Worm (Caenorhabditis elegans) whole organism, late embryonic: ENCODE measurements around the gene F31A3.3.
A peak's percentile ranks its signal among the peaks of the same experiment; 100 is the strongest.

Experiments used
- C08G9.2 ChIP-seq: sonication (generic microtip); optimal IDR thresholded peaks from 2 replicates; lab custom pipeline; 2016; ENCODE audit warnings: mild to moderate bottlenecking, missing genetic modification characterization, moderate library complexity, missing compliant biosample characterization
- C38D4.7 ChIP-seq: fragments of 200-800 bp; sonication (Bioruptor generic); optimal IDR thresholded peaks from 2 replicates; lab custom pipeline; 2018; ENCODE audit warnings: mild to moderate bottlenecking, missing genetic modification characterization, moderate library complexity, missing compliant biosample characterization
- F13H6.1 ChIP-seq: sonication (generic microtip); optimal IDR thresholded peaks from 2 replicates; lab custom pipeline; 2016; ENCODE audit warnings: missing genetic modification characterization, missing compliant biosample characterization
- K09A11.1 ChIP-seq: sonication (generic microtip); optimal IDR thresholded peaks from 2 replicates; lab custom pipeline; 2017; ENCODE audit warnings: antibody characterized with exemption, mild to moderate bottlenecking, missing genetic modification characterization, missing compliant biosample characterization; ENCODE audit not compliant: insufficient read depth
- Y22D7AL.16 ChIP-seq: sonication (generic microtip); optimal IDR thresholded peaks from 2 replicates; lab custom pipeline; 2016; ENCODE audit warnings: missing genetic modification characterization, missing compliant biosample characterization
- ama-1 ChIP-seq: fragments of 150-350 bp; optimal IDR thresholded peaks from 2 replicates; lab custom pipeline; 2014
- ceh-14 ChIP-seq: sonication (generic microtip); optimal IDR thresholded peaks from 2 replicates; lab custom pipeline; 2016; ENCODE audit warnings: missing genotype, missing genetic modification characterization, missing compliant biosample characterization
- ceh-18 ChIP-seq: sonication (generic microtip); optimal IDR thresholded peaks from 2 replicates; lab custom pipeline; 2016; ENCODE audit warnings: missing genetic modification characterization, missing compliant biosample characterization
- ceh-19 ChIP-seq: fragments of 200-800 bp; sonication (Bioruptor generic); optimal IDR thresholded peaks from 2 replicates; lab custom pipeline; 2018; ENCODE audit warnings: mild to moderate bottlenecking, missing genetic modification characterization, missing compliant biosample characterization
- ceh-22 ChIP-seq: sonication (generic microtip); optimal IDR thresholded peaks from 2 replicates; lab custom pipeline; 2017; ENCODE audit warnings: missing biosample characterization, missing genetic modification characterization
- ceh-31 ChIP-seq: sonication (generic microtip); optimal IDR thresholded peaks from 2 replicates; lab custom pipeline; 2016; ENCODE audit warnings: missing genetic modification characterization, missing compliant biosample characterization
- ceh-34 ChIP-seq: sonication (generic microtip); optimal IDR thresholded peaks from 2 replicates; lab custom pipeline; 2016; ENCODE audit warnings: mild to moderate bottlenecking, missing genetic modification characterization, missing compliant biosample characterization
- ceh-45 ChIP-seq: fragments of 200-800 bp; sonication (Bioruptor generic); IDR thresholded peaks from 2 replicates; pipeline ENCODE4 v1.3.6; 2022; ENCODE audit warnings: missing genetic modification reagents, missing genetic modification characterization, missing compliant biosample characterization
- ceh-48 ChIP-seq: sonication (generic microtip); optimal IDR thresholded peaks from 2 replicates; lab custom pipeline; 2016; ENCODE audit warnings: missing genetic modification characterization, inconsistent platforms, missing compliant biosample characterization
- ceh-6 ChIP-seq: fragments of 200-800 bp; sonication (Bioruptor generic); optimal IDR thresholded peaks from 2 replicates; lab custom pipeline; 2018; ENCODE audit warnings: mild to moderate bottlenecking, missing genetic modification characterization, missing compliant biosample characterization
- che-1 ChIP-seq: sonication (generic microtip); optimal IDR thresholded peaks from 2 replicates; lab custom pipeline; 2016; ENCODE audit warnings: mild to moderate bottlenecking, missing genetic modification characterization, missing compliant biosample characterization
- dmd-4 ChIP-seq: sonication (generic microtip); optimal IDR thresholded peaks from 2 replicates; lab custom pipeline; 2016; ENCODE audit warnings: borderline replicate concordance, missing genetic modification characterization, missing compliant biosample characterization
- elt-2 ChIP-seq: sonication (generic microtip); optimal IDR thresholded peaks from 2 replicates; lab custom pipeline; 2016; ENCODE audit warnings: missing genetic modification reagents, missing genetic modification characterization, missing compliant biosample characterization
- fax-1 ChIP-seq: sonication (generic microtip); optimal IDR thresholded peaks from 2 replicates; lab custom pipeline; 2016; ENCODE audit warnings: missing genotype, missing genetic modification characterization, missing compliant biosample characterization
- fkh-10 ChIP-seq: fragments of 150-350 bp; optimal IDR thresholded peaks from 2 replicates; lab custom pipeline; 2014; ENCODE audit warnings: missing biosample characterization, missing genetic modification reagents, missing genetic modification characterization
- fkh-6 ChIP-seq: sonication (generic microtip); optimal IDR thresholded peaks from 2 replicates; lab custom pipeline; 2016; ENCODE audit warnings: missing genetic modification characterization, missing compliant biosample characterization
- gmeb-2 ChIP-seq: sonication (generic microtip); optimal IDR thresholded peaks from 2 replicates; lab custom pipeline; 2016; ENCODE audit warnings: missing genetic modification characterization, inconsistent platforms, missing compliant biosample characterization
- hlh-6 ChIP-seq: sonication (generic microtip); optimal IDR thresholded peaks from 2 replicates; lab custom pipeline; 2016; ENCODE audit warnings: missing genotype, missing genetic modification characterization, missing compliant biosample characterization
- hlh-8 ChIP-seq: sonication (generic microtip); optimal IDR thresholded peaks from 2 replicates; lab custom pipeline; 2016; ENCODE audit warnings: missing genotype, missing genetic modification characterization, missing compliant biosample characterization
- nfya-1 ChIP-seq: sonication (generic microtip); optimal IDR thresholded peaks from 2 replicates; lab custom pipeline; 2017; ENCODE audit warnings: missing genetic modification characterization, mild to moderate bottlenecking, missing compliant biosample characterization, antibody characterized with exemption, moderate library complexity
- nhr-232 ChIP-seq: sonication (generic microtip); optimal IDR thresholded peaks from 2 replicates; lab custom pipeline; 2016; ENCODE audit warnings: missing genetic modification characterization, missing compliant biosample characterization
- npax-4 ChIP-seq: sonication (generic microtip); optimal IDR thresholded peaks from 2 replicates; lab custom pipeline; 2016; ENCODE audit warnings: missing genetic modification characterization, missing compliant biosample characterization
- pax-1 ChIP-seq: fragments of 150-350 bp; optimal IDR thresholded peaks from 2 replicates; lab custom pipeline; 2014; ENCODE audit warnings: missing biosample characterization, missing genetic modification characterization
- pha-4 ChIP-seq: fragments of 150-350 bp; optimal IDR thresholded peaks from 2 replicates; lab custom pipeline; 2018; ENCODE audit warnings: missing biosample characterization, missing genetic modification reagents, missing genetic modification characterization
- ref-2 ChIP-seq: sonication (generic microtip); optimal IDR thresholded peaks from 2 replicates; lab custom pipeline; 2016; ENCODE audit warnings: missing genetic modification characterization, missing compliant biosample characterization
- sdc-2 ChIP-seq: sonication (generic microtip); optimal IDR thresholded peaks from 2 replicates; lab custom pipeline; 2016; ENCODE audit warnings: missing genotype, missing genetic modification characterization, missing compliant biosample characterization
- tbx-2 ChIP-seq: sonication (generic microtip); optimal IDR thresholded peaks from 2 replicates; lab custom pipeline; 2016; ENCODE audit warnings: missing genetic modification characterization, missing compliant biosample characterization
- tbx-7 ChIP-seq: sonication (generic microtip); optimal IDR thresholded peaks from 2 replicates; lab custom pipeline; 2016; ENCODE audit warnings: missing genotype, missing genetic modification characterization, missing compliant biosample characterization
- ttx-3 ChIP-seq: sonication (generic microtip); optimal IDR thresholded peaks from 2 replicates; lab custom pipeline; 2016; ENCODE audit warnings: missing genetic modification reagents, missing genetic modification characterization, missing compliant biosample characterization
- unc-3 ChIP-seq, 2 experiments: fragments of 200-800 bp in 1 of 2; sonication (Bioruptor generic) in 1 of 2; sonication (generic microtip) in 1 of 2; conservative IDR thresholded peaks in 1 of 2; optimal IDR thresholded peaks in 1 of 2; 2 replicates each; pipeline versions ENCODE4 v1.3.6 to Lab custom; 2016 to 2022; ENCODE audit warnings: missing compliant biosample characterization in 2 of 2, missing genetic modification characterization in 2 of 2, missing genetic modification reagents in 1 of 2
- unc-42 ChIP-seq: sonication (generic microtip); optimal IDR thresholded peaks from 2 replicates; lab custom pipeline; 2016; ENCODE audit warnings: missing genotype, missing genetic modification characterization, missing compliant biosample characterization
- ztf-16 ChIP-seq: sonication (generic microtip); optimal IDR thresholded peaks from 2 replicates; lab custom pipeline; 2017; ENCODE audit warnings: missing genetic modification characterization, missing compliant biosample characterization

Gene F31A3.3

DNA sequence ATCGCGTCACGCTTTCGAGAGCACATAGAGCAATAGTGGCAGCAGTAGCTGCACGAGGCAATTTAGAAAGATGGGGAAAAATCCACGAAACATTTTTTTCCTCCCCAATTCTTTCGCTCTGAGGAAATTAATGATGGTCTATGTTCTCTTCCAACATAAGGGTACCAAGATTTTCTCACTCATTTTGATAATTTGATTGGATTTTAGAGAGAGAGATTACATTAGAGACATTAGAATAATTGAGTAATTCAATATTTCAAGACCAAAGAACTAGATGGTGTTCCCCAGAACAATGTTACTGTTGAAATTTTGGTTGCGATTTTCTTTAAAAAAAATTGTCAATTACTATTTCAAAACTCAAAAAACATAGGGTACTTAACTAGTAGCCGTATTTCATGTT is 12.4 kb downstream of the F31A3.3 start:
- no peak for TF ChIP-seq ceh-48
- TF ChIP-seq unc-42 (tag; lab: Kevin White, UChicago), result peak; percentile 55
- TF ChIP-seq, all 69 proteins: peak for 1

DNA sequence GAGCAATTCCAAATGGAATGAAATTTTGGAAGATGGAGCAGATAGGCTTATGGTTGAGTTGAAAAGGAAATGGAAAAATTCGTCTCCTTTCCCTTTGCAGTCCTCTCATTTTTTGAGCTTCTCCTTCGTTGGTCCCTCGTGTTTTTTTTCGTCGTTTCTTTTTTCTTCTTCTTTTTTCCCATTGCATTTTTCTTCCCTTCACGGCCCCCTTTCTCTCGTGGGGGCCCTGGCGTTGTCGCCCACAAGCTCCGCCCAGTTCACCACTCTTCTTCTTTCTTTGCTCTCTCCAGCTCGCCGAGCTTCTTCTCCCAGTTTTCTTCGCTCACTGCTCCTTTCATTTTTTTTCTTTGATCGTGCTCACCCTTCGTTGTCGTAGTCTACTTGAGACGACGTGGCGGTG is 14.4 kb downstream of the F31A3.3 start:
- TF ChIP-seq unc-42 (tag; lab: Kevin White, UChicago) (peak; percentile 79), ceh-34 (tag; lab: Kevin White, UChicago) (peak; percentile 34), C08G9.2 (tag; lab: Kevin White, UChicago) (peak; percentile 37), ceh-19 (GFP tag; lab: Kevin White, UChicago) (no peak), hlh-6 (peak; percentile 12), ceh-18 (peak; percentile 61), ref-2 (tag; lab: Kevin White, UChicago) (peak; percentile 2), C38D4.7 (no peak), tbx-2 (tag; lab: Kevin White, UChicago) (peak; percentile 51), ceh-14 (peak; percentile 18), unc-3 (GFP tag; conservative IDR thresholded peaks at IDR 0.05; lab: Robert Waterston, UW) (no peak), unc-3 (tag; optimal IDR thresholded peaks at IDR 0.05; lab: Kevin White, UChicago) (no peak), ztf-16 (no peak), ceh-31 (peak; percentile 29), sdc-2 (tag; lab: Kevin White, UChicago) (peak; percentile 29)

DNA sequence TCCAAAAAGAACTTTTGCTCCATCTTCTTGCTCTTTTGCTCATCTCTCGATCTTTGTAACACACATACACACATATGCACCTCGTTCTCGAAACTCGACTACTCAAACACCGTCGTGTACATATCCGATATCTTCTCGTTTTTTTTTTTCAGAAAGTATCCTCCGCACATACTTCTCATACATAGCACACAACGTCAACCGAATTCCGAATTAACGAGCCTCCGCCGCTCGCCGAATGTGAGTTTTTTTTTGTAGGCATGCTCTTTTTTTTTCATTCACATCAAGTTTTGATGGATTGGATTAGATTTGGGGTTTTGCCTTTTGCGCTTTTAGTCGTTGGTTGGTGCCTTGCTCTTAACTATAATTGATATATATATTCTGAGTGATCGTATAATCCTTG is 15.6 kb downstream of the F31A3.3 start:
- TF ChIP-seq Y22D7AL.16 (tag; lab: Kevin White, UChicago), result no peak
- TF ChIP-seq F13H6.1, result no peak
- no peak for TF ChIP-seq ttx-3 (tag; lab: Kevin White, UChicago)
- no peak for TF ChIP-seq K09A11.1 (tag; lab: Kevin White, UChicago)
- no peak for TF ChIP-seq gmeb-2 (tag; lab: Kevin White, UChicago)
- TF ChIP-seq tbx-7 (tag; lab: Kevin White, UChicago), result no peak
- TF ChIP-seq npax-4 (tag; lab: Kevin White, UChicago), result no peak

DNA sequence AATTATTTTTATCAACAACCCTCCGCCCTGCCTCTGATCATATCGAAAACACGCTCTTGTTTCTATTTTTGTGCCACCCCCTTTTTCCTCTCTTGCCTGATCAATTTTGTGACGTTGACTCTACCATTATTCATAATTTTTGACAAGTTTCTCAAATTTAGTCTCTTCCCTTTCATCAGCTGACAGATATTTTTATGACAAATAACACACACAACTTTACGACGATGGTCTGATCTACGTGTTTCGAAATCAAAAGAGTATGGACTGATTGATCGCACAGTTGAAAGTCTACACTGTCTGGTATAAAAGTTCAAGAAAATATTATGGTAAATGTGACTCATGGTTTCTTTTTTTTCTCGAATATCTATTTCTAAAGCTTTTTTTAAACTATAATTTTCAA is 16.0 kb downstream of the F31A3.3 start:
- TF ChIP-seq dmd-4 (tag; lab: Kevin White, UChicago) (no peak), ceh-45 (GFP tag; lab: Robert Waterston, UW) (no peak), fkh-10 (GFP tag; lab: Kevin White, UChicago) (no peak), pha-4 (no peak), pax-1 (no peak), K09A11.1 (tag; lab: Kevin White, UChicago) (no peak), unc-3 (GFP tag; conservative IDR thresholded peaks at IDR 0.05; lab: Robert Waterston, UW) (no peak), unc-3 (tag; optimal IDR thresholded peaks at IDR 0.05; lab: Kevin White, UChicago) (no peak), che-1 (tag; lab: Kevin White, UChicago) (no peak)

DNA sequence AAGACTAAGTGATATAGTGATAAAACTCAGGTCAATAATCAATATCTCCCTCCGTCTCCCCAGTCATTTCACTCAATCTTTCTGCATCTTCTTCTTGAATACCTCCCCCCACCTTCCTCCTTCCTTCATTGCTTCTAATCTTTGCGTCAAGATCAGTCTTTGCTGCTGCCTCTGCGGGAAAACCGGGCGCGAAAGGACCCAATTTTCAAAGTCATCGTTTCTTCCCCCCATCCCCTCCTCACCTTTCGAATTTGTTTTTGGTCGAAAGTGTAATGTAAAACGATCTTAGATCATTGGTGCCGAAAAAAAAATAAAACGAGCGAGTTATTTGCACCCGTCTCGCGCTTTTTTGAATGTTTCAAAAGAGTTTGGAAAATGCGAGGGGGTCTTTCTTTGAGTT is 16.9 kb downstream of the F31A3.3 start:
- no peak for TF ChIP-seq ztf-16
- TF ChIP-seq ceh-18, result peak; percentile 20
- TF ChIP-seq nfya-1, result peak; percentile 6
- no peak for TF ChIP-seq ceh-31
- TF ChIP-seq ceh-6 (GFP tag; lab: Kevin White, UChicago), result no peak
- TF ChIP-seq, all 69 proteins: peak for 2

DNA sequence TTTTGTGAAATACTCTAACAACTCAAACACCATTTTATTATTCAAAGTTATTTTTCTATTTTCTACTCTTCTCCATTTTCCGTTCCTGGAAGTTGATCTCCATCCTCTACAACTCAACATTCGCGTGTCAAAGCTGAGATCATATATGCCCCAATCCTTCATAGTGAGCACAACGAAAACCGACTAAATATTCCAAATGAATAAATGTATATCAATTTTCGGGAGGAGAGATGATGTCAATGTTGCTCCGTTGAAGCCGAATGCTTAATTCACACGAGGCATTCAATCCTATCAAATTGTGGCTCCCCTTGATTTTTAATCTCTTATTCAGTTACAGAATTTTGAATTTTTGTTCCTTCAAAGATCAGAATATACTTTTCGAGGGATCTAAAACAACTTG is 17.4 kb downstream of the F31A3.3 start:
- no peak for TF ChIP-seq hlh-6
- TF ChIP-seq pha-4, result no peak
- TF ChIP-seq ceh-45 (GFP tag; lab: Robert Waterston, UW), result no peak
- TF ChIP-seq unc-42 (tag; lab: Kevin White, UChicago), result no peak
- no peak for TF ChIP-seq ceh-19 (GFP tag; lab: Kevin White, UChicago)
- no peak for TF ChIP-seq hlh-8 (tag; lab: Kevin White, UChicago)
- TF ChIP-seq ceh-22 (tag; lab: Kevin White, UChicago), result no peak
- no peak for TF ChIP-seq ceh-31
- TF ChIP-seq nhr-232, result no peak
- no peak for TF ChIP-seq C38D4.7
- TF ChIP-seq ama-1 (lab: Kevin White, UChicago), result no peak
- TF ChIP-seq fkh-6, result no peak
- no peak for TF ChIP-seq fkh-10 (GFP tag; lab: Kevin White, UChicago)
- no peak for TF ChIP-seq elt-2
- no peak for TF ChIP-seq ztf-16
- no peak for TF ChIP-seq fax-1
